Worm (Caenorhabditis elegans) whole organism, young adult: Measurements from ENCODE around the gene lys-5.
A peak's percentile ranks its signal among the peaks of the same experiment; 100 is the strongest.

ENCODE experiments used
- Y95B8A.8 ChIP-seq: fragments of 200-800 bp; sonication (Bioruptor generic); IDR thresholded peaks from 2 replicates; pipeline ENCODE4 v1.3.6; 2022; ENCODE audit warnings: missing genetic modification reagents, missing genetic modification characterization, missing compliant biosample characterization
- dpl-1 ChIP-seq: fragments of 150-350 bp; optimal IDR thresholded peaks from 2 replicates; lab custom pipeline; 2014; ENCODE audit warnings: missing biosample characterization, missing genetic modification reagents, missing genetic modification characterization
- gei-17 ChIP-seq: fragments of 200-800 bp; sonication (Bioruptor generic); optimal IDR thresholded peaks from 2 replicates; lab custom pipeline; 2018; ENCODE audit warnings: mild to moderate bottlenecking, missing genetic modification characterization, missing compliant biosample characterization
- hsf-1 ChIP-seq: fragments of 200-800 bp; sonication (Bioruptor generic); IDR thresholded peaks from 2 replicates; pipeline ENCODE4 v1.3.6; 2022; ENCODE audit warnings: missing genetic modification reagents, missing genetic modification characterization, missing compliant biosample characterization
- snpc-4 ChIP-seq, 5 experiments: fragments of 150-350 bp in 1 of 5; sonication (generic microtip) in 4 of 5; optimal IDR thresholded peaks; 2 replicates each; lab custom pipeline; 2014 to 2018; ENCODE audit warnings: missing genetic modification characterization in 5 of 5, missing biosample characterization in 3 of 5, antibody characterized with exemption in 2 of 5, mild to moderate bottlenecking in 2 of 5, missing compliant biosample characterization in 2 of 5, missing genotype in 2 of 5, moderate library complexity in 2 of 5, missing genetic modification reagents in 1 of 5

DNA sequence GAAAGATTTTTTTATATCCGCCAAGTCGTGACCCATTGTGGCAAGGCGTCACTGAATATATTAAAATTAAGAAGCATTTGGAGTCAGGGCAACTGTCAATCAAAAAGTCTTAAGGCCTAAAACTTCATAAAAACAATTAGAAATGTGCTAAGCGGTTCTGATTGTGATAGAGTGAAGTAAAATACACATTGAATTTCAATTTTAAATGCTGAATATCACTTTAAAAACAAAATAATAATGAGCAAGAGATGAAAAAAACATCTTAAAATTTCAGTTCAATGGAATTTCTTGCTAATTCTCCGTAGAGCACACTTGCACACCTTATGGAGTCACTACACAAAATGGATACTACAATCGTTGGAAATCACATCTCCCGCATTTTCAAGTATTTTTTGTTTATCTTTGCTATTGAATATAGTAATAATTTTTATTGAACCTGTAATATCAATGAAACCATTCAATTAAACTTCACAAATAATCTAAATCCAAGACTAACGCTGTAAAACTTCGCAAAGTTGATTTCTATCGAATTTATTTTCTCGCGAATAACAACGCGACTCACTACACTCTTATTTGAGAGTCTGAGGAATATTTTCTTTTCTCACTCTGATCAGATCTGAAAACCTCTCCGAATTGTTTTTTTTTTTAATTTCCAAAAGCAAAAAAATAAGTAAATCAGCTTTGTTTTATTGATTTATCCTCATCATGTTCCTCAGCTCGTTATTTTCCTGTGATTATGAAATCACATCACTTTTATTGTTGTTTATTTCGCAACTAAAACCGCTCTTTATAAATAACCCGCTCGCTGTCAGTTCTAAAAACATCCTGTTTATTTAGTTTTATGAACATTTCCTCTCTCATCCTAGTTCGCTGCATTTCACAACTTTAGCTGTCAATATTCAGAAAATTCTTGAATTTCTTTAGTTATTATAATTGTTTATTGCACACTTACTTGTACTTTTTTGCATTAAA, 10.3 kb upstream of the lys-5 start, which contains the start of gene mars-1:
- TF ChIP-seq Y95B8A.8, result no peak
- TF ChIP-seq dpl-1 (GFP tag; lab: Kevin White, UChicago), result no peak
- TF ChIP-seq snpc-4 (GFP tag; optimal IDR thresholded peaks at IDR 0.05; lab: Kevin White, UChicago), result no peak
- TF ChIP-seq snpc-4 (tag; optimal IDR thresholded peaks at IDR 0.05; lab: Kevin White, UChicago), result peak in 2 of 4 experiments; percentile 12 to 41
- no peak for TF ChIP-seq hsf-1 (GFP tag; lab: Robert Waterston, UW)
- TF ChIP-seq gei-17 (GFP tag; lab: Kevin White, UChicago), result no peak
